Worm (Caenorhabditis elegans) whole organism, L4 larva: ENCODE measurements around the gene F54C8.6.

Experiments
- Y5F2A.4 ChIP-seq: fragments of 200-800 bp; sonication (Bioruptor generic); optimal IDR thresholded peaks from 2 replicates; lab custom pipeline; 2018; ENCODE audit warnings: mild to moderate bottlenecking, missing genetic modification characterization, missing compliant biosample characterization
- attf-4 ChIP-seq: sonication (generic microtip); optimal IDR thresholded peaks from 3 replicates; lab custom pipeline; 2017; ENCODE audit warnings: missing biosample characterization, missing genetic modification characterization
- ces-1 ChIP-seq: fragments of 150-350 bp; sonication (generic microtip); optimal IDR thresholded peaks from 4 replicates; lab custom pipeline; 2014; ENCODE audit warnings: missing biosample characterization, missing genetic modification reagents, missing genetic modification characterization
- daf-12 ChIP-seq: fragments of 150-350 bp; optimal IDR thresholded peaks from 2 replicates; lab custom pipeline; 2014; ENCODE audit warnings: missing biosample characterization, missing genetic modification reagents, missing genetic modification characterization
- lin-13 ChIP-seq: fragments of 150-350 bp; optimal IDR thresholded peaks from 2 replicates; lab custom pipeline; 2014; ENCODE audit warnings: missing biosample characterization, missing genetic modification reagents, missing genetic modification characterization
- lin-15B ChIP-seq: fragments of 150-350 bp; sonication (generic microtip); optimal IDR thresholded peaks from 3 replicates; lab custom pipeline; 2014; ENCODE audit warnings: missing biosample characterization, missing genetic modification characterization
- mep-1 ChIP-seq: fragments of 150-350 bp; sonication (generic microtip); optimal IDR thresholded peaks from 3 replicates; lab custom pipeline; 2014; ENCODE audit warnings: missing biosample characterization, missing genetic modification characterization
- nhr-11 ChIP-seq: fragments of 150-350 bp; optimal IDR thresholded peaks from 2 replicates; lab custom pipeline; 2014; ENCODE audit warnings: missing biosample characterization, missing genetic modification characterization
- pha-4 ChIP-seq, 2 experiments: fragments of 150-350 bp in 1 of 2; fragments of 200-800 bp in 1 of 2; sonication (Bioruptor generic) in 1 of 2; IDR thresholded peaks in 1 of 2; optimal IDR thresholded peaks in 1 of 2; 2 replicates each; pipeline versions ENCODE4 v1.3.6 to Lab custom; 2014 to 2022; ENCODE audit warnings: missing genetic modification characterization in 2 of 2, missing genetic modification reagents in 2 of 2, missing biosample characterization in 1 of 2, missing compliant biosample characterization in 1 of 2
- spr-3 ChIP-seq: fragments of 200-800 bp; sonication (Bioruptor generic); optimal IDR thresholded peaks from 2 replicates; lab custom pipeline; 2018; ENCODE audit warnings: mild to moderate bottlenecking, missing genetic modification characterization, missing compliant biosample characterization
- unc-130 ChIP-seq: sonication (generic microtip); optimal IDR thresholded peaks from 2 replicates; lab custom pipeline; 2016; ENCODE audit warnings: missing genetic modification reagents, missing genetic modification characterization, missing compliant biosample characterization
- ztf-11 ChIP-seq: fragments of 150-350 bp; optimal IDR thresholded peaks from 2 replicates; lab custom pipeline; 2014; ENCODE audit warnings: missing biosample characterization, missing genetic modification characterization

ce11 chrIII:9442846-9443245 lies 6.9 kb downstream of the F54C8.6 start:
- TF ChIP-seq ztf-11 (no peak), unc-130 (GFP tag; lab: Kevin White, UChicago) (no peak), mep-1 (tag; lab: Kevin White, UChicago) (no peak), Y5F2A.4 (GFP tag; lab: Kevin White, UChicago) (no peak), attf-4 (tag; lab: Kevin White, UChicago) (no peak), lin-15B (tag; lab: Kevin White, UChicago) (no peak), nhr-11 (no peak), pha-4 (GFP tag; IDR thresholded peaks at IDR 0.05; lab: Robert Waterston, UW) (no peak), pha-4 (tag; optimal IDR thresholded peaks at IDR 0.05; lab: Kevin White, UChicago) (no peak), spr-3 (GFP tag; lab: Kevin White, UChicago) (no peak), daf-12 (tag; lab: Kevin White, UChicago) (no peak), lin-13 (peak; percentile 40), ces-1 (GFP tag; lab: Kevin White, UChicago) (no peak)
